Worm (Caenorhabditis elegans): ENCODE data around the gene W10G6.1.

Gene W10G6.1

ce11 chrX:16205880-16206279 is 39.1 kb upstream of the W10G6.1 start:
- TF ChIP-seq peb-1 (tag; optimal IDR thresholded peaks at IDR 0.05), result no peak
- peak; percentile 86 for TF ChIP-seq crh-2 (tag; optimal IDR thresholded peaks at IDR 0.05)
- TF ChIP-seq nhr-77 (tag; optimal IDR thresholded peaks at IDR 0.05), result peak; percentile 72
- TF ChIP-seq ZK546.5 (tag; optimal IDR thresholded peaks at IDR 0.05), result no peak
- TF ChIP-seq zag-1 (tag; optimal IDR thresholded peaks at IDR 0.05), result peak; percentile 28
- TF ChIP-seq sma-3 (GFP tag; optimal IDR thresholded peaks at IDR 0.05), result peak; percentile 79
- peak; percentile 74 for TF ChIP-seq C34F6.9 (tag; optimal IDR thresholded peaks at IDR 0.05)
- peak; percentile 73 for TF ChIP-seq F13H6.1 (tag; optimal IDR thresholded peaks at IDR 0.05)
- peak; percentile 80 for TF ChIP-seq nhr-129 (tag; optimal IDR thresholded peaks at IDR 0.05)
- TF ChIP-seq lsy-2 (tag; optimal IDR thresholded peaks at IDR 0.05), result peak; percentile 69 to 75
- no peak for TF ChIP-seq nhr-237 (tag; optimal IDR thresholded peaks at IDR 0.05)
- no peak for TF ChIP-seq ztf-1 (GFP tag; conservative IDR thresholded peaks at IDR 0.05)
- TF ChIP-seq nhr-21 (tag; optimal IDR thresholded peaks at IDR 0.05), result peak; percentile 83
- no peak for TF ChIP-seq mbf-1 (tag; optimal IDR thresholded peaks at IDR 0.05)
- no peak for TF ChIP-seq elt-3 (tag; optimal IDR thresholded peaks at IDR 0.05)
- no peak for TF ChIP-seq skn-1 (tag; optimal IDR thresholded peaks at IDR 0.05)
- TF ChIP-seq sem-4 (tag; optimal IDR thresholded peaks at IDR 0.05), result peak; percentile 27
- TF ChIP-seq dmd-4 (tag; optimal IDR thresholded peaks at IDR 0.05), result no peak
- TF ChIP-seq lin-13 (GFP tag; optimal IDR thresholded peaks at IDR 0.05), result peak; percentile 66
- TF ChIP-seq unc-62 (GFP tag; optimal IDR thresholded peaks at IDR 0.05), result no peak
- TF ChIP-seq fos-1 (tag; optimal IDR thresholded peaks at IDR 0.05), result peak; percentile 43
- no peak for TF ChIP-seq ztf-11 (tag; optimal IDR thresholded peaks at IDR 0.05)
- peak; percentile 67 for TF ChIP-seq gmeb-1 (tag; optimal IDR thresholded peaks at IDR 0.05)
- TF ChIP-seq mdl-1 (tag; optimal IDR thresholded peaks at IDR 0.05), result peak in 1 of 2 experiments; percentile 5
- TF ChIP-seq blmp-1 (tag; optimal IDR thresholded peaks at IDR 0.05; ENCODE audit: insufficient read depth), result no peak
- TF ChIP-seq nhr-10 (tag; optimal IDR thresholded peaks at IDR 0.05), result peak; percentile 66
- peak; percentile 95 for TF ChIP-seq unc-55 (GFP tag; optimal IDR thresholded peaks at IDR 0.05)
- no peak for TF ChIP-seq unc-39 (tag; optimal IDR thresholded peaks at IDR 0.05)
- no peak for TF ChIP-seq ceh-82 (tag; optimal IDR thresholded peaks at IDR 0.05)
- no peak for TF ChIP-seq ama-1 (optimal IDR thresholded peaks at IDR 0.05)
- no peak for TF ChIP-seq ceh-16 (tag; optimal IDR thresholded peaks at IDR 0.05)
- peak; percentile 22 for TF ChIP-seq ztf-4 (tag; optimal IDR thresholded peaks at IDR 0.05)
- no peak for TF ChIP-seq nhr-23 (tag; optimal IDR thresholded peaks at IDR 0.05)
- TF ChIP-seq nhr-25 (tag; optimal IDR thresholded peaks at IDR 0.05), result peak; percentile 49
- no peak for TF ChIP-seq nhr-12 (tag; optimal IDR thresholded peaks at IDR 0.05)
- TF ChIP-seq egl-27 (tag; optimal IDR thresholded peaks at IDR 0.05), result peak; percentile 66
- TF ChIP-seq aly-2 (tag; optimal IDR thresholded peaks at IDR 0.05), result no peak
- no peak for TF ChIP-seq Y55F3AM.14 (GFP tag; optimal IDR thresholded peaks at IDR 0.05)
- no peak for TF ChIP-seq nhr-11 (tag; optimal IDR thresholded peaks at IDR 0.05)
- peak; percentile 34 for TF ChIP-seq lin-11 (tag; optimal IDR thresholded peaks at IDR 0.05)
- TF ChIP-seq elt-1 (tag; optimal IDR thresholded peaks at IDR 0.05), result no peak
- TF ChIP-seq lin-39 (tag; optimal IDR thresholded peaks at IDR 0.05), result peak; percentile 5
- TF ChIP-seq alr-1 (tag; optimal IDR thresholded peaks at IDR 0.05), result no peak
- no peak for TF ChIP-seq R02D3.7 (tag; optimal IDR thresholded peaks at IDR 0.05)
- peak; percentile 67 for TF ChIP-seq snpc-4 (tag; optimal IDR thresholded peaks at IDR 0.05)
- peak; percentile 77 for TF ChIP-seq nhr-6 (tag; optimal IDR thresholded peaks at IDR 0.05)
- peak; percentile 36 for TF ChIP-seq mab-5 (tag; optimal IDR thresholded peaks at IDR 0.05)
- TF ChIP-seq sma-9 (GFP tag; optimal IDR thresholded peaks at IDR 0.05), result peak; percentile 25
- no peak for TF ChIP-seq sma-9 (tag; optimal IDR thresholded peaks at IDR 0.05)
